Fruit fly (Drosophila melanogaster) whole organism, embryonic: ENCODE data around the gene wfs1.

ENCODE experiments used
- Ada2b ChIP-seq: fragments of 200-800 bp; sonication (Bioruptor generic); IDR thresholded peaks from 2 replicates; pipeline ENCODE4 v1.3.6; 2022; ENCODE audit warnings: missing biosample characterization, missing genetic modification characterization
- B-H1 ChIP-seq: fragments of 200-800 bp; sonication (Bioruptor generic); IDR thresholded peaks from 3 replicates; pipeline ENCODE4 v1.3.6; 2022; ENCODE audit warnings: missing biosample characterization, missing genetic modification characterization
- CG10147 ChIP-seq: fragments of 200-800 bp; sonication (Bioruptor generic); optimal IDR thresholded peaks from 2 replicates; lab custom pipeline; 2019; ENCODE audit warnings: missing biosample characterization, mild to moderate bottlenecking, missing genetic modification characterization, moderate library complexity
- CG10209 ChIP-seq: fragments of 200-800 bp; sonication (Bioruptor generic); optimal IDR thresholded peaks from 3 replicates; lab custom pipeline; 2017; ENCODE audit warnings: missing biosample characterization, mild to moderate bottlenecking, missing genetic modification characterization, missing genetic modification reagents
- CG10654 ChIP-seq: fragments of 200-800 bp; sonication (Bioruptor generic); optimal IDR thresholded peaks from 2 replicates; lab custom pipeline; 2016; ENCODE audit warnings: missing biosample characterization, missing genetic modification characterization
- CG11085 ChIP-seq: fragments of 200-800 bp; sonication (Bioruptor generic); IDR thresholded peaks from 2 replicates; pipeline ENCODE4 v1.3.6; 2022; ENCODE audit warnings: missing biosample characterization, missing genetic modification characterization
- CG12219 ChIP-seq: fragments of 200-800 bp; sonication (Bioruptor generic); optimal IDR thresholded peaks from 3 replicates; lab custom pipeline; 2018; ENCODE audit warnings: missing biosample characterization, mild to moderate bottlenecking, missing genetic modification characterization
- CG13287 ChIP-seq: fragments of 200-800 bp; sonication (Bioruptor generic); IDR thresholded peaks from 2 replicates; pipeline ENCODE4 v1.3.6; 2022; ENCODE audit warnings: missing biosample characterization, missing genetic modification characterization; ENCODE audit not compliant: partially characterized antibody
- CG13624 ChIP-seq: fragments of 200-800 bp; sonication (Bioruptor generic); optimal IDR thresholded peaks from 2 replicates; lab custom pipeline; 2016; ENCODE audit warnings: missing biosample characterization, missing genetic modification characterization
- CG17912 ChIP-seq: fragments of 200-800 bp; sonication (Bioruptor generic); optimal IDR thresholded peaks from 2 replicates; lab custom pipeline; 2018; ENCODE audit warnings: missing biosample characterization, mild to moderate bottlenecking, missing genetic modification characterization
- CG1792 ChIP-seq: fragments of 200-800 bp; sonication (Bioruptor generic); optimal IDR thresholded peaks from 2 replicates; lab custom pipeline; 2016; ENCODE audit warnings: missing biosample characterization, missing genetic modification characterization
- CG30020 ChIP-seq: fragments of 200-800 bp; optimal IDR thresholded peaks from 2 replicates; lab custom pipeline; 2019; ENCODE audit warnings: missing biosample characterization, mild to moderate bottlenecking, missing genetic modification characterization, moderate library complexity
- CG30403 ChIP-seq: fragments of 200-800 bp; sonication (Bioruptor generic); optimal IDR thresholded peaks from 3 replicates; lab custom pipeline; 2016; ENCODE audit warnings: missing biosample characterization, missing genetic modification characterization
- CG3065 ChIP-seq: fragments of 200-800 bp; sonication (Bioruptor generic); optimal IDR thresholded peaks from 2 replicates; lab custom pipeline; 2016; ENCODE audit warnings: missing biosample characterization, missing genetic modification characterization
- CG3726 ChIP-seq: fragments of 200-800 bp; sonication (Bioruptor generic); IDR thresholded peaks from 3 replicates; pipeline ENCODE4, ENCODE4 v1.3.6; 2022; ENCODE audit warnings: missing biosample characterization, missing genetic modification characterization
- CG4282 ChIP-seq: fragments of 200-800 bp; sonication (Bioruptor generic); optimal IDR thresholded peaks from 2 replicates; lab custom pipeline; 2016; ENCODE audit warnings: missing biosample characterization, missing genetic modification characterization
- CG4404 ChIP-seq: fragments of 200-800 bp; sonication (Bioruptor generic); IDR thresholded peaks from 2 replicates; pipeline ENCODE4 v1.3.6; 2022; ENCODE audit warnings: missing biosample characterization, missing genetic modification characterization
- CG4707 ChIP-seq: fragments of 200-800 bp; sonication (Bioruptor generic); optimal IDR thresholded peaks from 2 replicates; lab custom pipeline; 2018; ENCODE audit warnings: missing biosample characterization, mild to moderate bottlenecking, missing genetic modification characterization, moderate library complexity
- CG6683 ChIP-seq: fragments of 200-800 bp; sonication (Bioruptor generic); optimal IDR thresholded peaks from 2 replicates; lab custom pipeline; 2017; ENCODE audit warnings: missing biosample characterization, mild to moderate bottlenecking, missing genetic modification characterization, missing genetic modification reagents
- CG7271 ChIP-seq: fragments of 200-800 bp; sonication (Bioruptor generic); optimal IDR thresholded peaks from 2 replicates; lab custom pipeline; 2018; ENCODE audit warnings: missing biosample characterization, mild to moderate bottlenecking, missing genetic modification characterization, moderate library complexity
- CG7357 ChIP-seq: fragments of 200-800 bp; sonication (Bioruptor generic); IDR thresholded peaks from 3 replicates; pipeline ENCODE4 v1.3.6; 2022; ENCODE audit warnings: missing biosample characterization, missing genetic modification characterization
- CG7928 ChIP-seq: fragments of 200-800 bp; sonication (Bioruptor generic); optimal IDR thresholded peaks from 2 replicates; lab custom pipeline; 2017; ENCODE audit warnings: missing biosample characterization, mild to moderate bottlenecking, missing genetic modification characterization
- CG8290 ChIP-seq, 3 experiments: fragments of 200-800 bp; sonication (Bioruptor generic); optimal IDR thresholded peaks; 2 replicates each; lab custom pipeline; 2016 to 2019; ENCODE audit warnings: missing biosample characterization in 3 of 3, missing genetic modification characterization in 3 of 3, mild to moderate bottlenecking in 2 of 3, moderate library complexity in 1 of 3
- CG9609 ChIP-seq: fragments of 200-800 bp; sonication (Bioruptor generic); optimal IDR thresholded peaks from 3 replicates; lab custom pipeline; 2016; ENCODE audit warnings: missing biosample characterization, missing genetic modification characterization
- Dref ChIP-seq: fragments of 200-800 bp; sonication (Bioruptor generic); IDR thresholded peaks from 2 replicates; pipeline ENCODE4 v1.3.6; 2022; ENCODE audit warnings: missing biosample characterization, missing genetic modification characterization
- Ets65A ChIP-seq: fragments of 200-800 bp; sonication (Bioruptor generic); peaks from one replicate; lab custom pipeline; 2016; ENCODE audit warnings: missing biosample characterization, missing genetic modification characterization
- Opbp ChIP-seq: fragments of 200-800 bp; sonication (Bioruptor generic); IDR thresholded peaks from 3 replicates; pipeline ENCODE4 v1.3.6; 2022; ENCODE audit warnings: missing biosample characterization, missing genetic modification characterization; ENCODE audit not compliant: partially characterized antibody
- Sry-β ChIP-seq: fragments of 200-800 bp; sonication (Bioruptor generic); optimal IDR thresholded peaks from 2 replicates; lab custom pipeline; 2018; ENCODE audit warnings: missing biosample characterization, mild to moderate bottlenecking, missing genetic modification characterization, moderate library complexity
- TFAM ChIP-seq: fragments of 200-800 bp; sonication (Bioruptor generic); optimal IDR thresholded peaks from 2 replicates; lab custom pipeline; 2017; ENCODE audit warnings: missing biosample characterization, missing genetic modification characterization, inconsistent platforms
- Vsx1 ChIP-seq: fragments of 200-800 bp; sonication (Bioruptor generic); optimal IDR thresholded peaks from 2 replicates; lab custom pipeline; 2017; ENCODE audit warnings: missing biosample characterization, mild to moderate bottlenecking, missing genetic modification characterization, missing genetic modification reagents
- Xbp1 ChIP-seq: fragments of 200-800 bp; sonication (Bioruptor generic); optimal IDR thresholded peaks from 3 replicates; lab custom pipeline; 2016; ENCODE audit warnings: missing biosample characterization, mild to moderate bottlenecking, missing genetic modification characterization
- YL-1 ChIP-seq: fragments of 200-800 bp; sonication (Bioruptor generic); optimal IDR thresholded peaks from 3 replicates; lab custom pipeline; 2017; ENCODE audit warnings: missing biosample characterization, mild to moderate bottlenecking, missing genetic modification characterization
- amos ChIP-seq: fragments of 200-800 bp; sonication (Bioruptor generic); IDR thresholded peaks from 2 replicates; pipeline ENCODE4 v1.3.6; 2022; ENCODE audit warnings: missing biosample characterization, missing genetic modification characterization; ENCODE audit not compliant: partially characterized antibody
- bbx ChIP-seq: fragments of 200-800 bp; sonication (Bioruptor generic); IDR thresholded peaks from 2 replicates; pipeline ENCODE4 v1.3.6; 2022; ENCODE audit warnings: missing biosample characterization, missing genetic modification characterization; ENCODE audit not compliant: partially characterized antibody
- chinmo ChIP-seq: fragments of 200-800 bp; sonication (Bioruptor generic); IDR thresholded peaks from 4 replicates; pipeline ENCODE4 v1.3.6; 2022; ENCODE audit warnings: missing biosample characterization, missing genetic modification characterization; ENCODE audit not compliant: partially characterized antibody
- da ChIP-seq: fragments of 200-800 bp; sonication (Bioruptor generic); optimal IDR thresholded peaks from 2 replicates; lab custom pipeline; 2016; ENCODE audit warnings: missing biosample characterization, missing genetic modification characterization
- dpn ChIP-seq, 2 experiments: fragments of 200-800 bp; sonication (Bioruptor generic); optimal IDR thresholded peaks; 3 replicates each; lab custom pipeline; 2016; ENCODE audit warnings: missing biosample characterization in 2 of 2, missing genetic modification characterization in 2 of 2
- fd3F ChIP-seq: fragments of 200-800 bp; sonication (Bioruptor generic); optimal IDR thresholded peaks from 2 replicates; lab custom pipeline; 2018; ENCODE audit warnings: missing biosample characterization, mild to moderate bottlenecking, missing genetic modification characterization, moderate library complexity
- gt ChIP-seq: fragments of 200-800 bp; sonication (Bioruptor generic); IDR thresholded peaks from 2 replicates; pipeline ENCODE4 v1.3.6; 2022; ENCODE audit warnings: missing biosample characterization, missing genetic modification characterization
- hbn ChIP-seq: fragments of 200-800 bp; sonication (Bioruptor generic); IDR thresholded peaks from 2 replicates; pipeline ENCODE4 v1.3.6; 2022; ENCODE audit warnings: missing biosample characterization, missing genetic modification characterization; ENCODE audit not compliant: partially characterized antibody
- mld ChIP-seq: fragments of 200-800 bp; sonication (Bioruptor generic); IDR thresholded peaks from 3 replicates; pipeline ENCODE4 v1.3.6; 2022; ENCODE audit warnings: missing biosample characterization, missing genetic modification characterization; ENCODE audit not compliant: partially characterized antibody
- pnt ChIP-seq: fragments of 200-800 bp; sonication (Bioruptor generic); optimal IDR thresholded peaks from 3 replicates; lab custom pipeline; 2016; ENCODE audit warnings: missing biosample characterization, missing genetic modification characterization
- row ChIP-seq: fragments of 200-800 bp; sonication (Bioruptor generic); IDR thresholded peaks from 3 replicates; pipeline ENCODE4 v1.3.6; 2022; ENCODE audit warnings: missing biosample characterization, missing genetic modification characterization
- sim ChIP-seq: fragments of 200-800 bp; sonication (Bioruptor generic); IDR thresholded peaks from 2 replicates; pipeline ENCODE4 v1.3.6; 2022; ENCODE audit warnings: missing biosample characterization, missing genetic modification characterization
- tap ChIP-seq: fragments of 200-800 bp; optimal IDR thresholded peaks from 3 replicates; lab custom pipeline; 2019; ENCODE audit warnings: missing biosample characterization, mild to moderate bottlenecking, missing genetic modification characterization, moderate library complexity
- tio ChIP-seq: fragments of 200-800 bp; sonication (Bioruptor generic); optimal IDR thresholded peaks from 2 replicates; lab custom pipeline; 2017; ENCODE audit warnings: missing biosample characterization, missing genetic modification characterization, inconsistent platforms
- trem ChIP-seq: fragments of 200-800 bp; optimal IDR thresholded peaks from 3 replicates; lab custom pipeline; 2019; ENCODE audit warnings: missing biosample characterization, mild to moderate bottlenecking, missing genetic modification characterization, moderate library complexity
- vvl ChIP-seq: fragments of 200-800 bp; sonication (Bioruptor generic); IDR thresholded peaks from 2 replicates; pipeline ENCODE4 v1.3.6; 2022; ENCODE audit warnings: missing biosample characterization, missing genetic modification characterization
- zen ChIP-seq: fragments of 200-800 bp; sonication (Bioruptor generic); optimal IDR thresholded peaks from 3 replicates; lab custom pipeline; 2018; ENCODE audit warnings: missing biosample characterization, mild to moderate bottlenecking, missing genetic modification characterization, moderate library complexity

The wfs1 gene

dm6 chr3R:22666449-22667283 is 23.5 kb downstream of the wfs1 start (continued):
- TF ChIP-seq CG30020 (tag; lab: Kevin White, UChicago) (no peak), Vsx1 (no peak), CG7928 (GFP tag; lab: Kevin White, UChicago) (no peak), CG8290 (GFP tag; optimal IDR thresholded peaks at IDR 0.05; lab: Kevin White, UChicago) (no peak), CG8290 (tag; optimal IDR thresholded peaks at IDR 0.05; lab: Kevin White, UChicago) (no peak), CG17912 (GFP tag; lab: Kevin White, UChicago) (no peak), mld (GFP tag; lab: Robert Waterston, UW) (no peak), CG12219 (GFP tag; lab: Kevin White, UChicago) (no peak), Xbp1 (no peak), CG30403 (no peak), sim (GFP tag; lab: Robert Waterston, UW) (no peak), da (no peak), CG10209 (GFP tag; lab: Kevin White, UChicago) (no peak), CG4707 (GFP tag; lab: Kevin White, UChicago) (no peak), CG4404 (no peak), Dref (GFP tag; lab: Robert Waterston, UW) (no peak), CG9609 (GFP tag; lab: Kevin White, UChicago) (no peak), amos (GFP tag; lab: Robert Waterston, UW) (no peak), CG13287 (peak; percentile 32; the same call in 1 of the 2 replicates), zen (tag; lab: Kevin White, UChicago) (no peak), bbx (no peak), Ets65A (no peak), CG10147 (GFP tag; lab: Kevin White, UChicago) (no peak), TFAM (GFP tag; lab: Kevin White, UChicago) (no peak), YL-1 (GFP tag; lab: Kevin White, UChicago) (peak; percentile 35), CG3065 (GFP tag; lab: Kevin White, UChicago) (no peak), CG10654 (no peak), Opbp (GFP tag; lab: Robert Waterston, UW) (no peak), CG6683 (GFP tag; lab: Kevin White, UChicago) (no peak), B-H1 (GFP tag; lab: Robert Waterston, UW) (no peak), CG1792 (GFP tag; lab: Kevin White, UChicago) (no peak), Ada2b (no peak), CG11085 (GFP tag; lab: Robert Waterston, UW) (no peak), vvl (GFP tag; lab: Robert Waterston, UW) (peak; percentile 39; the same call in 1 of the 2 replicates), CG4282 (GFP tag; lab: Kevin White, UChicago) (no peak), gt (GFP tag; lab: Robert Waterston, UW) (no peak), dpn (GFP tag; optimal IDR thresholded peaks at IDR 0.05; lab: Kevin White, UChicago) (no peak), pnt (GFP tag; lab: Kevin White, UChicago) (no peak), chinmo (peak; percentile 82; the same call in 1 of the 4 replicates), Sry-β (GFP tag; lab: Kevin White, UChicago) (peak; percentile 92), row (peak; percentile 62; the same call in 2 of the 3 replicates), tio (GFP tag; lab: Kevin White, UChicago) (no peak), CG7357 (no peak), CG7271 (tag; lab: Kevin White, UChicago) (no peak), hbn (GFP tag; lab: Robert Waterston, UW) (no peak), fd3F (GFP tag; lab: Kevin White, UChicago) (no peak), CG3726 (GFP tag; lab: Robert Waterston, UW) (no peak), tap (tag; lab: Kevin White, UChicago) (no peak), trem (no peak), CG13624 (GFP tag; lab: Kevin White, UChicago) (no peak)
